Worm (Caenorhabditis elegans) whole organism, mixed stage, embryonic: ENCODE data around the gene cct-1.

Source experiments
- M03D4.4 ChIP-seq: sonication (generic microtip); optimal IDR thresholded peaks from 2 replicates; lab custom pipeline; 2017; ENCODE audit warnings: mild to moderate bottlenecking, missing genetic modification characterization, missing compliant biosample characterization
- bed-3 ChIP-seq: fragments of 200-800 bp; sonication (Bioruptor generic); optimal IDR thresholded peaks from 3 replicates; lab custom pipeline; 2018; ENCODE audit warnings: mild to moderate bottlenecking, missing genetic modification characterization, moderate library complexity, missing compliant biosample characterization
- ceh-39 ChIP-seq: fragments of 150-350 bp; optimal IDR thresholded peaks from 2 replicates; lab custom pipeline; 2014; ENCODE audit warnings: missing biosample characterization, missing genetic modification characterization
- ceh-43 ChIP-seq: fragments of 200-800 bp; sonication (Bioruptor generic); optimal IDR thresholded peaks from 2 replicates; lab custom pipeline; 2018; ENCODE audit warnings: mild to moderate bottlenecking, missing genetic modification characterization, moderate library complexity, missing compliant biosample characterization
- ceh-83 ChIP-seq: fragments of 200-800 bp; sonication (Bioruptor generic); optimal IDR thresholded peaks from 2 replicates; lab custom pipeline; 2018; ENCODE audit warnings: mild to moderate bottlenecking, missing genetic modification characterization, missing compliant biosample characterization
- ces-1 ChIP-seq: fragments of 150-350 bp; optimal IDR thresholded peaks from 2 replicates; lab custom pipeline; 2014; ENCODE audit warnings: missing biosample characterization, missing genetic modification reagents, missing genetic modification characterization
- cnd-1 ChIP-seq: fragments of 200-800 bp; sonication (Bioruptor generic); optimal IDR thresholded peaks from 2 replicates; lab custom pipeline; 2018; ENCODE audit warnings: mild to moderate bottlenecking, missing genetic modification characterization, missing compliant biosample characterization
- drap-1 ChIP-seq: fragments of 200-800 bp; sonication (Bioruptor generic); optimal IDR thresholded peaks from 3 replicates; lab custom pipeline; 2018; ENCODE audit warnings: mild to moderate bottlenecking, missing genetic modification characterization, missing compliant biosample characterization
- elt-1 ChIP-seq: sonication (generic microtip); optimal IDR thresholded peaks from 2 replicates; lab custom pipeline; 2017; ENCODE audit warnings: missing genetic modification characterization, mild to moderate bottlenecking, missing compliant biosample characterization, antibody characterized with exemption, moderate library complexity, borderline replicate concordance; ENCODE audit not compliant: insufficient read depth
- elt-3 ChIP-seq: fragments of 150-350 bp; optimal IDR thresholded peaks from 2 replicates; lab custom pipeline; 2014; ENCODE audit warnings: missing biosample characterization, missing genetic modification characterization
- flh-1 ChIP-seq: fragments of 200-800 bp; sonication (Bioruptor generic); optimal IDR thresholded peaks from 2 replicates; lab custom pipeline; 2018; ENCODE audit warnings: mild to moderate bottlenecking, missing genetic modification characterization, moderate library complexity, missing compliant biosample characterization
- ham-2 ChIP-seq: fragments of 200-800 bp; sonication (Bioruptor generic); optimal IDR thresholded peaks from 2 replicates; lab custom pipeline; 2018; ENCODE audit warnings: mild to moderate bottlenecking, missing genetic modification characterization, missing compliant biosample characterization
- hlh-1 ChIP-seq: fragments of 150-350 bp; optimal IDR thresholded peaks from 2 replicates; lab custom pipeline; 2014; ENCODE audit warnings: missing biosample characterization, missing genetic modification reagents, missing genetic modification characterization
- lin-13 ChIP-seq: fragments of 150-350 bp; optimal IDR thresholded peaks from 2 replicates; lab custom pipeline; 2014; ENCODE audit warnings: missing biosample characterization, missing genetic modification characterization
- lin-32 ChIP-seq: fragments of 200-800 bp; sonication (Bioruptor generic); optimal IDR thresholded peaks from 2 replicates; lab custom pipeline; 2018; ENCODE audit warnings: mild to moderate bottlenecking, missing genetic modification characterization, missing compliant biosample characterization
- lsy-2 ChIP-seq: fragments of 150-350 bp; optimal IDR thresholded peaks from 2 replicates; lab custom pipeline; 2014; ENCODE audit warnings: missing biosample characterization, missing genetic modification characterization
- mab-5 ChIP-seq: fragments of 150-350 bp; optimal IDR thresholded peaks from 2 replicates; lab custom pipeline; 2014; ENCODE audit warnings: missing biosample characterization, missing genetic modification characterization
- mep-1 ChIP-seq: fragments of 150-350 bp; optimal IDR thresholded peaks from 2 replicates; lab custom pipeline; 2017; ENCODE audit warnings: missing biosample characterization, missing genetic modification reagents, missing genetic modification characterization, inconsistent platforms
- mls-2 ChIP-seq: sonication (generic microtip); optimal IDR thresholded peaks from 2 replicates; lab custom pipeline; 2016; ENCODE audit warnings: mild to moderate bottlenecking, missing genetic modification characterization, moderate library complexity, missing compliant biosample characterization
- nhr-12 ChIP-seq: fragments of 150-350 bp; optimal IDR thresholded peaks from 2 replicates; lab custom pipeline; 2014; ENCODE audit warnings: missing biosample characterization, missing genetic modification characterization
- nhr-2 ChIP-seq: fragments of 150-350 bp; optimal IDR thresholded peaks from 2 replicates; lab custom pipeline; 2014; ENCODE audit warnings: missing biosample characterization, missing genetic modification characterization
- nhr-237 ChIP-seq: fragments of 150-350 bp; optimal IDR thresholded peaks from 2 replicates; lab custom pipeline; 2014; ENCODE audit warnings: missing biosample characterization, missing genetic modification characterization
- nhr-28 ChIP-seq: fragments of 150-350 bp; optimal IDR thresholded peaks from 2 replicates; lab custom pipeline; 2014; ENCODE audit warnings: missing biosample characterization, missing genetic modification characterization
- nhr-76 ChIP-seq: sonication (generic microtip); optimal IDR thresholded peaks from 2 replicates; lab custom pipeline; 2017; ENCODE audit warnings: missing biosample characterization, missing genetic modification characterization
- pha-4 ChIP-seq: fragments of 150-350 bp; optimal IDR thresholded peaks from 2 replicates; lab custom pipeline; 2018; ENCODE audit warnings: missing biosample characterization, missing genetic modification reagents, missing genetic modification characterization
- sem-2 ChIP-seq: fragments of 200-800 bp; sonication (Bioruptor generic); optimal IDR thresholded peaks from 2 replicates; lab custom pipeline; 2018; ENCODE audit warnings: mild to moderate bottlenecking, missing genetic modification characterization, missing compliant biosample characterization
- snpc-4 ChIP-seq: fragments of 150-350 bp; optimal IDR thresholded peaks from 2 replicates; lab custom pipeline; 2014; ENCODE audit warnings: missing biosample characterization, missing genetic modification characterization
- sptf-1 ChIP-seq: sonication (generic microtip); optimal IDR thresholded peaks from 2 replicates; lab custom pipeline; 2017; ENCODE audit warnings: mild to moderate bottlenecking, missing genetic modification characterization, moderate library complexity, missing compliant biosample characterization
- tbx-8 ChIP-seq: fragments of 200-800 bp; sonication (Bioruptor generic); optimal IDR thresholded peaks from 2 replicates; lab custom pipeline; 2018; ENCODE audit warnings: mild to moderate bottlenecking, missing genetic modification characterization, moderate library complexity, missing compliant biosample characterization
- unc-120 ChIP-seq: sonication (generic microtip); optimal IDR thresholded peaks from 2 replicates; lab custom pipeline; 2017; ENCODE audit warnings: missing genetic modification characterization, missing compliant biosample characterization; ENCODE audit not compliant: poor library complexity, severe bottlenecking
- unc-39 ChIP-seq: fragments of 150-350 bp; optimal IDR thresholded peaks from 2 replicates; lab custom pipeline; 2014; ENCODE audit warnings: missing biosample characterization, missing genetic modification characterization
- unc-62 ChIP-seq: fragments of 150-350 bp; optimal IDR thresholded peaks from 2 replicates; lab custom pipeline; 2014; ENCODE audit warnings: missing biosample characterization, missing genetic modification reagents, missing genetic modification characterization
- zip-8 ChIP-seq: fragments of 150-350 bp; optimal IDR thresholded peaks from 2 replicates; lab custom pipeline; 2014; ENCODE audit warnings: missing biosample characterization, missing genetic modification characterization
- ztf-11 ChIP-seq: fragments of 150-350 bp; optimal IDR thresholded peaks from 2 replicates; lab custom pipeline; 2014; ENCODE audit warnings: missing biosample characterization, missing genetic modification characterization

cct-1 gene

ce11 chrII:8218266-8218665, 33.0 kb downstream of the cct-1 start:
- no peak for TF ChIP-seq mab-5 (tag; lab: Kevin White, UChicago)
- no peak for TF ChIP-seq tbx-8 (GFP tag; lab: Kevin White, UChicago)
- TF ChIP-seq drap-1 (GFP tag; lab: Kevin White, UChicago), result no peak
- no peak for TF ChIP-seq ces-1 (GFP tag; lab: Kevin White, UChicago)
- TF ChIP-seq snpc-4, result no peak
- no peak for TF ChIP-seq hlh-1 (tag; lab: Kevin White, UChicago)
- TF ChIP-seq mep-1 (tag; lab: Kevin White, UChicago), result no peak
- no peak for TF ChIP-seq lin-13 (tag; lab: Kevin White, UChicago)
- TF ChIP-seq mls-2 (tag; lab: Kevin White, UChicago), result no peak
- no peak for TF ChIP-seq unc-39 (tag; lab: Kevin White, UChicago)
- no peak for TF ChIP-seq M03D4.4
- no peak for TF ChIP-seq nhr-2 (tag; lab: Kevin White, UChicago)
- TF ChIP-seq ceh-39, result no peak
- TF ChIP-seq unc-120 (tag; lab: Kevin White, UChicago), result no peak
- TF ChIP-seq pha-4 (tag; lab: Kevin White, UChicago), result no peak
- no peak for TF ChIP-seq nhr-12 (tag; lab: Kevin White, UChicago)
- no peak for TF ChIP-seq lsy-2 (tag; lab: Kevin White, UChicago)
- TF ChIP-seq sem-2 (GFP tag; lab: Kevin White, UChicago), result no peak

- no peak for TF ChIP-seq drap-1 (GFP tag; lab: Kevin White, UChicago)
- no peak for TF ChIP-seq mab-5 (tag; lab: Kevin White, UChicago)
- TF ChIP-seq zip-8, result no peak
- TF ChIP-seq nhr-12 (tag; lab: Kevin White, UChicago), result no peak
- TF ChIP-seq mls-2 (tag; lab: Kevin White, UChicago), result no peak
- no peak for TF ChIP-seq elt-3 (tag; lab: Kevin White, UChicago)
- no peak for TF ChIP-seq unc-39 (tag; lab: Kevin White, UChicago)
- TF ChIP-seq ceh-39, result no peak
- TF ChIP-seq lin-13 (tag; lab: Kevin White, UChicago), result no peak
- no peak for TF ChIP-seq cnd-1
- TF ChIP-seq ces-1 (GFP tag; lab: Kevin White, UChicago), result no peak
- no peak for TF ChIP-seq lin-32 (GFP tag; lab: Kevin White, UChicago)
- no peak for TF ChIP-seq ham-2 (GFP tag; lab: Kevin White, UChicago)
- no peak for TF ChIP-seq sptf-1 (tag; lab: Kevin White, UChicago)
- no peak for TF ChIP-seq lsy-2 (tag; lab: Kevin White, UChicago)
- no peak for TF ChIP-seq pha-4 (tag; lab: Kevin White, UChicago)
- no peak for TF ChIP-seq nhr-76 (tag; lab: Kevin White, UChicago)
These were observed 35.0 kb downstream of the cct-1 start for ce11 chrII:8220267-8220666.

- TF ChIP-seq M03D4.4, result no peak
- no peak for TF ChIP-seq tbx-8 (GFP tag; lab: Kevin White, UChicago)
- peak; percentile 38 for TF ChIP-seq mep-1 (tag; lab: Kevin White, UChicago)
- TF ChIP-seq sptf-1 (tag; lab: Kevin White, UChicago), result peak; percentile 49
- TF ChIP-seq mab-5 (tag; lab: Kevin White, UChicago), result no peak
- peak; percentile 18 for TF ChIP-seq nhr-237
- no peak for TF ChIP-seq unc-62 (GFP tag; lab: Kevin White, UChicago)
- no peak for TF ChIP-seq lsy-2 (tag; lab: Kevin White, UChicago)
- TF ChIP-seq elt-1 (tag; lab: Kevin White, UChicago), result no peak
- TF ChIP-seq snpc-4, result no peak
- no peak for TF ChIP-seq ces-1 (GFP tag; lab: Kevin White, UChicago)
- peak; percentile 45 for TF ChIP-seq sem-2 (GFP tag; lab: Kevin White, UChicago)
- peak; percentile 62 for TF ChIP-seq ceh-39
- TF ChIP-seq flh-1 (GFP tag; lab: Kevin White, UChicago), result no peak
- peak; percentile 8 for TF ChIP-seq drap-1 (GFP tag; lab: Kevin White, UChicago)
- no peak for TF ChIP-seq bed-3 (GFP tag; lab: Kevin White, UChicago)
- TF ChIP-seq ham-2 (GFP tag; lab: Kevin White, UChicago), result peak; percentile 41
- TF ChIP-seq nhr-2 (tag; lab: Kevin White, UChicago), result peak; percentile 42
- TF ChIP-seq lin-13 (tag; lab: Kevin White, UChicago), result no peak
- no peak for TF ChIP-seq nhr-12 (tag; lab: Kevin White, UChicago)
- TF ChIP-seq nhr-76 (tag; lab: Kevin White, UChicago), result no peak
These were observed 37.2 kb downstream of the cct-1 start, which contains the start of gene dab-1 for ce11 chrII:8222309-8223065. dab-1 (plus strand) TSS chrII:8222386.

- TF ChIP-seq M03D4.4, result no peak
- no peak for TF ChIP-seq tbx-8 (GFP tag; lab: Kevin White, UChicago)
- TF ChIP-seq ceh-43, result peak; percentile 60
- no peak for TF ChIP-seq ceh-39
- no peak for TF ChIP-seq ces-1 (GFP tag; lab: Kevin White, UChicago)
- TF ChIP-seq mab-5 (tag; lab: Kevin White, UChicago), result no peak
- TF ChIP-seq mls-2 (tag; lab: Kevin White, UChicago), result peak; percentile 19
- TF ChIP-seq ceh-83 (GFP tag; lab: Kevin White, UChicago), result no peak
- TF ChIP-seq sem-2 (GFP tag; lab: Kevin White, UChicago), result no peak
- TF ChIP-seq lin-13 (tag; lab: Kevin White, UChicago), result no peak
- no peak for TF ChIP-seq sptf-1 (tag; lab: Kevin White, UChicago)
- TF ChIP-seq unc-39 (tag; lab: Kevin White, UChicago), result no peak
- TF ChIP-seq zip-8, result no peak
- no peak for TF ChIP-seq nhr-237
- no peak for TF ChIP-seq nhr-2 (tag; lab: Kevin White, UChicago)
- TF ChIP-seq flh-1 (GFP tag; lab: Kevin White, UChicago), result no peak
- no peak for TF ChIP-seq pha-4 (tag; lab: Kevin White, UChicago)
- TF ChIP-seq mep-1 (tag; lab: Kevin White, UChicago), result no peak
- TF ChIP-seq ham-2 (GFP tag; lab: Kevin White, UChicago), result peak; percentile 28
- no peak for TF ChIP-seq nhr-12 (tag; lab: Kevin White, UChicago)
- TF ChIP-seq ztf-11, result no peak
- TF ChIP-seq nhr-28 (tag; lab: Kevin White, UChicago), result no peak
- no peak for TF ChIP-seq bed-3 (GFP tag; lab: Kevin White, UChicago)
- TF ChIP-seq elt-1 (tag; lab: Kevin White, UChicago), result no peak
- no peak for TF ChIP-seq nhr-76 (tag; lab: Kevin White, UChicago)
These were observed 38.2 kb downstream of the cct-1 start for ce11 chrII:8223422-8223821.
